Worm (Caenorhabditis elegans): Measurements from ENCODE around the gene asm-1.

The asm-1 gene

DNA sequence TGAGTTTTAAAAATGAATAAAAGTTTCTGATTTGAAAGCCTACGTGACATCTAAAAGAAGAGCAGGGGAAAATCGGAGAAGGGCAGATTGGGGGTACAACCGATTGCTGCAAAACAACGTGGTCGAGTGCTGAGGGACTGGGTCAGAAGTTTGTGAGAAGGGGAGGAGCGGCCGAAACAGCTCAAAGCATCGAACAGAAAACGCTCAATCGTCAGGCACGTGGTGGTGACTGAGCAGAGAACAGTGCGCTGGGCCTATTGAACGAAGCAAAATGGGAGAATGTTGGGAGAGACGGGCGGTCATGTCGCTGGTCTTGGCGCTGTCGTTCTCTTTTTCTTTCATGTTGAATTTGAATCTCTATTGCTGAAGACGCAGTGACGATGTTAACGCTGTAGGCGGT, 18.7 kb upstream of the asm-1 start (continued):
- TF ChIP-seq T20F7.1 (GFP tag; optimal IDR thresholded peaks at IDR 0.05) (no peak), skn-1 (tag; optimal IDR thresholded peaks at IDR 0.05) (no peak), fos-1 (tag; optimal IDR thresholded peaks at IDR 0.05) (no peak), D1046.2 (GFP tag; IDR thresholded peaks at IDR 0.05) (no peak), gei-8 (GFP tag; optimal IDR thresholded peaks at IDR 0.05) (peak; percentile 46), lim-7 (GFP tag; IDR thresholded peaks at IDR 0.05) (peak; percentile 58; the same call in 1 of the 2 replicates), duxl-1 (tag; optimal IDR thresholded peaks at IDR 0.05; ENCODE audit: poor library complexity) (peak; percentile 43), dpl-1 (GFP tag; optimal IDR thresholded peaks at IDR 0.05) (peak; percentile 40), zfp-3 (GFP tag; conservative IDR thresholded peaks at IDR 0.05) (no peak), spr-3 (GFP tag; optimal IDR thresholded peaks at IDR 0.05) (peak; percentile 51), nhr-237 (tag; optimal IDR thresholded peaks at IDR 0.05) (no peak), ZK546.5 (tag; optimal IDR thresholded peaks at IDR 0.05) (no peak), hlh-30 (tag; optimal IDR thresholded peaks at IDR 0.05; ENCODE audit: insufficient read depth) (peak; percentile 92), nhr-28 (tag; optimal IDR thresholded peaks at IDR 0.05) (peak; percentile 86)

ce11 chrII:6891838-6892237, 18.0 kb upstream of the asm-1 start:
- TF ChIP-seq ZK337.2 (GFP tag; IDR thresholded peaks at IDR 0.05) = no peak
- no peak for TF ChIP-seq duxl-1 (tag; optimal IDR thresholded peaks at IDR 0.05; ENCODE audit: poor library complexity)
- TF ChIP-seq ceh-62 (tag; optimal IDR thresholded peaks at IDR 0.05) = no peak
- no peak for TF ChIP-seq D1046.2 (GFP tag; IDR thresholded peaks at IDR 0.05)
- peak; percentile 56 for TF ChIP-seq mxl-3 (GFP tag; optimal IDR thresholded peaks at IDR 0.05)
- TF ChIP-seq T20F7.1 (GFP tag; optimal IDR thresholded peaks at IDR 0.05) = no peak
- TF ChIP-seq ceh-20 (GFP tag; IDR thresholded peaks at IDR 0.05) = no peak
- TF ChIP-seq dmd-6 (GFP tag; IDR thresholded peaks at IDR 0.05) = peak; percentile 59
- no peak for TF ChIP-seq zip-11 (GFP tag; IDR thresholded peaks at IDR 0.05)
- TF ChIP-seq Y105C5A.15 (GFP tag; IDR thresholded peaks at IDR 0.05) = no peak
- no peak for TF ChIP-seq unc-130 (GFP tag; optimal IDR thresholded peaks at IDR 0.05)
- no peak for TF ChIP-seq nhr-237 (tag; optimal IDR thresholded peaks at IDR 0.05)
- TF ChIP-seq zip-2 (tag; optimal IDR thresholded peaks at IDR 0.05) = no peak
- TF ChIP-seq lim-7 (GFP tag; IDR thresholded peaks at IDR 0.05) = no peak
- TF ChIP-seq sdz-12 (GFP tag; optimal IDR thresholded peaks at IDR 0.05) = no peak
- peak; percentile 91 for TF ChIP-seq hlh-11 (tag; optimal IDR thresholded peaks at IDR 0.05)
- TF ChIP-seq fkh-10 (GFP tag; optimal IDR thresholded peaks at IDR 0.05) = no peak
- no peak for TF ChIP-seq jun-1 (tag; optimal IDR thresholded peaks at IDR 0.05)
- TF ChIP-seq tra-1 (GFP tag; IDR thresholded peaks at IDR 0.05) = no peak; the same call in 1 of the 2 replicates
- TF ChIP-seq ceh-44 (GFP tag; IDR thresholded peaks at IDR 0.05) = no peak
- no peak for TF ChIP-seq ctbp-1 (GFP tag; IDR thresholded peaks at IDR 0.05)
- TF ChIP-seq nhr-11 (tag; optimal IDR thresholded peaks at IDR 0.05) = peak; percentile 48
- no peak for TF ChIP-seq ztf-7 (tag; optimal IDR thresholded peaks at IDR 0.05)
- TF ChIP-seq daf-16 (GFP tag; optimal IDR thresholded peaks at IDR 0.05) = no peak
- peak; percentile 22 for TF ChIP-seq daf-16 (tag; optimal IDR thresholded peaks at IDR 0.05)
- TF ChIP-seq lin-15B (tag; optimal IDR thresholded peaks at IDR 0.05) = no peak
- TF ChIP-seq F49E8.2 (tag; optimal IDR thresholded peaks at IDR 0.05; ENCODE audit: borderline replicate concordance) = no peak
- no peak for TF ChIP-seq ces-1 (GFP tag; optimal IDR thresholded peaks at IDR 0.05)
- no peak for TF ChIP-seq vab-7 (GFP tag; IDR thresholded peaks at IDR 0.05)
- no peak for TF ChIP-seq pqm-1 (tag; optimal IDR thresholded peaks at IDR 0.05)
- TF ChIP-seq nhr-10 (tag; optimal IDR thresholded peaks at IDR 0.05) = peak; percentile 73
- no peak for TF ChIP-seq Y5F2A.4 (GFP tag; optimal IDR thresholded peaks at IDR 0.05)
- no peak for TF ChIP-seq nhr-48 (tag; optimal IDR thresholded peaks at IDR 0.05)
- peak; percentile 27 for TF ChIP-seq nhr-76 (tag; optimal IDR thresholded peaks at IDR 0.05)
- TF ChIP-seq fos-1 (tag; optimal IDR thresholded peaks at IDR 0.05) = no peak
- no peak for TF ChIP-seq cey-2 (tag; optimal IDR thresholded peaks at IDR 0.05; ENCODE audit: borderline replicate concordance, insufficient read depth)
- no peak for TF ChIP-seq daf-19 (GFP tag; conservative IDR thresholded peaks at IDR 0.05)
- TF ChIP-seq unc-39 (tag; optimal IDR thresholded peaks at IDR 0.05) = no peak
- TF ChIP-seq R02D3.7 (tag; optimal IDR thresholded peaks at IDR 0.05) = no peak
- no peak for TF ChIP-seq arid-1 (GFP tag; conservative IDR thresholded peaks at IDR 0.05)
- TF ChIP-seq madf-9 (GFP tag; conservative IDR thresholded peaks at IDR 0.05) = no peak
- TF ChIP-seq ama-1 (optimal IDR thresholded peaks at IDR 0.05) = no peak
- no peak for TF ChIP-seq nhr-42 (GFP tag; IDR thresholded peaks at IDR 0.05)
